Fruit fly (Drosophila melanogaster) whole organism, embryonic: ENCODE measurements around the gene fan.

Experiments used
- Atf3 ChIP-seq: fragments of 200-800 bp; sonication (Bioruptor generic); optimal IDR thresholded peaks from 3 replicates; lab custom pipeline; 2016; ENCODE audit warnings: missing biosample characterization, missing genetic modification characterization
- Awh ChIP-seq: fragments of 200-800 bp; sonication (Bioruptor generic); IDR thresholded peaks from 2 replicates; pipeline ENCODE4, ENCODE4 v1.3.6; 2022; ENCODE audit warnings: missing biosample characterization, missing genetic modification characterization
- B-H1 ChIP-seq: fragments of 200-800 bp; sonication (Bioruptor generic); IDR thresholded peaks from 3 replicates; pipeline ENCODE4 v1.3.6; 2022; ENCODE audit warnings: missing biosample characterization, missing genetic modification characterization
- B-H2 ChIP-seq: fragments of 200-800 bp; sonication (Bioruptor generic); optimal IDR thresholded peaks from 2 replicates; lab custom pipeline; 2018; ENCODE audit warnings: missing biosample characterization, mild to moderate bottlenecking, missing genetic modification characterization
- BEAF-32 ChIP-seq: fragments of 200-800 bp; sonication (Bioruptor generic); optimal IDR thresholded peaks from 3 replicates; lab custom pipeline; 2017; ENCODE audit warnings: missing biosample characterization, missing genetic modification characterization, mild to moderate bottlenecking, moderate library complexity, missing genetic modification reagents
- CG10462 ChIP-seq: fragments of 200-800 bp; sonication (Bioruptor generic); optimal IDR thresholded peaks from 2 replicates; lab custom pipeline; 2016; ENCODE audit warnings: missing biosample characterization, missing genetic modification characterization
- CG11247 ChIP-seq: fragments of 200-800 bp; sonication (Bioruptor generic); IDR thresholded peaks from 2 replicates; pipeline ENCODE4 v1.3.6; 2022; ENCODE audit warnings: missing biosample characterization, missing genetic modification characterization
- CG12769 ChIP-seq: fragments of 200-800 bp; sonication (Bioruptor generic); optimal IDR thresholded peaks from 2 replicates; lab custom pipeline; 2019; ENCODE audit warnings: missing biosample characterization, mild to moderate bottlenecking, missing genetic modification characterization, moderate library complexity
- CG13287 ChIP-seq: fragments of 200-800 bp; sonication (Bioruptor generic); IDR thresholded peaks from 2 replicates; pipeline ENCODE4 v1.3.6; 2022; ENCODE audit warnings: missing biosample characterization, missing genetic modification characterization; ENCODE audit not compliant: partially characterized antibody
- CG13424 ChIP-seq: fragments of 200-800 bp; sonication (Bioruptor generic); optimal IDR thresholded peaks from 2 replicates; lab custom pipeline; 2019; ENCODE audit warnings: missing biosample characterization, mild to moderate bottlenecking, missing genetic modification characterization, moderate library complexity
- CG14710 ChIP-seq: fragments of 200-800 bp; sonication (Bioruptor generic); optimal IDR thresholded peaks from 3 replicates; lab custom pipeline; 2019; ENCODE audit warnings: missing biosample characterization, mild to moderate bottlenecking, missing genetic modification characterization, moderate library complexity
- CG14860 ChIP-seq: fragments of 200-800 bp; sonication (Bioruptor generic); IDR thresholded peaks from 3 replicates; pipeline ENCODE4 v1.3.6; 2022; ENCODE audit warnings: missing biosample characterization, missing genetic modification characterization; ENCODE audit not compliant: partially characterized antibody
- CG17328 ChIP-seq: fragments of 200-800 bp; sonication (Bioruptor generic); IDR thresholded peaks from 2 replicates; pipeline ENCODE4 v1.3.6; 2022; ENCODE audit warnings: missing biosample characterization, missing genetic modification characterization
- CG17829 ChIP-seq: fragments of 200-800 bp; optimal IDR thresholded peaks from 2 replicates; lab custom pipeline; 2019; ENCODE audit warnings: missing biosample characterization, mild to moderate bottlenecking, missing genetic modification characterization, moderate library complexity
- CG2116 ChIP-seq: fragments of 200-800 bp; sonication (Bioruptor generic); optimal IDR thresholded peaks from 3 replicates; lab custom pipeline; 2018; ENCODE audit warnings: missing biosample characterization, mild to moderate bottlenecking, missing genetic modification characterization
- CG31388 ChIP-seq: fragments of 200-800 bp; sonication (Bioruptor generic); optimal IDR thresholded peaks from 2 replicates; lab custom pipeline; 2016; ENCODE audit warnings: missing biosample characterization, missing genetic modification characterization
- CG34376 ChIP-seq: fragments of 200-800 bp; sonication (Bioruptor generic); optimal IDR thresholded peaks from 2 replicates; lab custom pipeline; 2018; ENCODE audit warnings: missing biosample characterization, mild to moderate bottlenecking, missing genetic modification characterization
- CG34422 ChIP-seq: fragments of 200-800 bp; sonication (Bioruptor generic); IDR thresholded peaks from 3 replicates; pipeline ENCODE4 v1.3.6; 2022; ENCODE audit warnings: missing biosample characterization, missing genetic modification characterization
- CG3726 ChIP-seq: fragments of 200-800 bp; sonication (Bioruptor generic); IDR thresholded peaks from 3 replicates; pipeline ENCODE4, ENCODE4 v1.3.6; 2022; ENCODE audit warnings: missing biosample characterization, missing genetic modification characterization
- CG3995 ChIP-seq: fragments of 200-800 bp; sonication (Bioruptor generic); optimal IDR thresholded peaks from 3 replicates; lab custom pipeline; 2016; ENCODE audit warnings: missing biosample characterization, missing genetic modification characterization
- CG42726 ChIP-seq: fragments of 200-800 bp; sonication (Bioruptor generic); IDR thresholded peaks from 2 replicates; pipeline ENCODE4 v1.3.6; 2022; ENCODE audit warnings: missing biosample characterization, missing genetic modification characterization; ENCODE audit not compliant: partially characterized antibody
- CG4404 ChIP-seq: fragments of 200-800 bp; sonication (Bioruptor generic); IDR thresholded peaks from 2 replicates; pipeline ENCODE4 v1.3.6; 2022; ENCODE audit warnings: missing biosample characterization, missing genetic modification characterization
- CG7963 ChIP-seq: fragments of 200-800 bp; sonication (Bioruptor generic); IDR thresholded peaks from 3 replicates; pipeline ENCODE4 v1.3.6; 2022; ENCODE audit warnings: missing biosample characterization, missing genetic modification characterization; ENCODE audit not compliant: partially characterized antibody
- D19A ChIP-seq: fragments of 200-800 bp; optimal IDR thresholded peaks from 3 replicates; lab custom pipeline; 2019; ENCODE audit warnings: missing biosample characterization, mild to moderate bottlenecking, missing genetic modification characterization, moderate library complexity
- Dek ChIP-seq: fragments of 200-800 bp; sonication (Bioruptor generic); optimal IDR thresholded peaks from 3 replicates; lab custom pipeline; 2019; ENCODE audit warnings: missing biosample characterization, mild to moderate bottlenecking, missing genetic modification characterization, moderate library complexity
- Ets65A ChIP-seq: fragments of 200-800 bp; sonication (Bioruptor generic); peaks from one replicate; lab custom pipeline; 2016; ENCODE audit warnings: missing biosample characterization, missing genetic modification characterization
- HLHmδ ChIP-seq: fragments of 200-800 bp; sonication (Bioruptor generic); optimal IDR thresholded peaks from 2 replicates; lab custom pipeline; 2018; ENCODE audit warnings: missing biosample characterization, mild to moderate bottlenecking, missing genetic modification characterization, moderate library complexity
- Hr39 ChIP-seq: fragments of >200 bp; optimal IDR thresholded peaks from 2 replicates; lab custom pipeline; 2017
- Meics ChIP-seq: fragments of 200-800 bp; sonication (Bioruptor generic); optimal IDR thresholded peaks from 2 replicates; lab custom pipeline; 2017; ENCODE audit warnings: missing biosample characterization, mild to moderate bottlenecking, missing genetic modification characterization
- Myb ChIP-seq: fragments of 200-800 bp; sonication (Bioruptor generic); optimal IDR thresholded peaks from 2 replicates; lab custom pipeline; 2016; ENCODE audit warnings: missing biosample characterization, missing genetic modification characterization
- Optix ChIP-seq: fragments of 200-800 bp; sonication (Bioruptor generic); IDR thresholded peaks from 3 replicates; pipeline ENCODE4 v1.3.6; 2022; ENCODE audit warnings: missing biosample characterization, missing genetic modification characterization
- Side ChIP-seq: fragments of 200-800 bp; sonication (Bioruptor generic); optimal IDR thresholded peaks from 2 replicates; lab custom pipeline; 2016; ENCODE audit warnings: missing biosample characterization, missing genetic modification characterization
- az2 ChIP-seq: fragments of 200-800 bp; sonication (Bioruptor generic); optimal IDR thresholded peaks from 3 replicates; lab custom pipeline; 2016; ENCODE audit warnings: missing biosample characterization, missing genetic modification characterization
- bbx ChIP-seq: fragments of 200-800 bp; sonication (Bioruptor generic); IDR thresholded peaks from 2 replicates; pipeline ENCODE4 v1.3.6; 2022; ENCODE audit warnings: missing biosample characterization, missing genetic modification characterization; ENCODE audit not compliant: partially characterized antibody
- cad ChIP-seq: fragments of >200 bp; optimal IDR thresholded peaks from 2 replicates; lab custom pipeline; 2017; ENCODE audit warnings: missing biosample characterization, missing genetic modification characterization
- cas ChIP-seq: fragments of 200-800 bp; sonication (Bioruptor generic); IDR thresholded peaks from 2 replicates; pipeline ENCODE4 v1.3.6; 2022; ENCODE audit warnings: missing biosample characterization, missing genetic modification characterization
- ci ChIP-seq: fragments of 200-800 bp; sonication (Bioruptor generic); IDR thresholded peaks from 3 replicates; pipeline ENCODE4 v1.3.6; 2022; ENCODE audit warnings: missing biosample characterization, missing genetic modification characterization
- disco-r ChIP-seq: fragments of 200-800 bp; sonication (Bioruptor generic); optimal IDR thresholded peaks from 2 replicates; lab custom pipeline; 2016; ENCODE audit warnings: missing biosample characterization, missing genetic modification characterization
- esg ChIP-seq: fragments of 200-800 bp; sonication (Bioruptor generic); conservative IDR thresholded peaks from 2 replicates; pipeline ENCODE4 v1.3.6; 2022; ENCODE audit warnings: missing biosample characterization, missing genetic modification characterization
- eve ChIP-seq, 2 experiments: fragments of >200 bp; optimal IDR thresholded peaks; 2 replicates each; lab custom pipeline; 2017; ENCODE audit warnings: missing biosample characterization in 2 of 2, missing genetic modification characterization in 2 of 2
- ftz-f1 ChIP-seq: fragments of 200-800 bp; sonication (Bioruptor generic); optimal IDR thresholded peaks from 2 replicates; lab custom pipeline; 2016; ENCODE audit warnings: missing biosample characterization, missing genetic modification characterization
- gt ChIP-seq: fragments of 200-800 bp; sonication (Bioruptor generic); IDR thresholded peaks from 2 replicates; pipeline ENCODE4 v1.3.6; 2022; ENCODE audit warnings: missing biosample characterization, missing genetic modification characterization
- insv ChIP-seq, 2 experiments: fragments of 200-800 bp; sonication (Bioruptor generic); optimal IDR thresholded peaks; 3 replicates each; lab custom pipeline; 2016 to 2018; ENCODE audit warnings: missing biosample characterization in 2 of 2, missing genetic modification characterization in 2 of 2
- klu ChIP-seq: fragments of 200-800 bp; sonication (Bioruptor generic); IDR thresholded peaks from 2 replicates; pipeline ENCODE4 v1.3.6; 2022; ENCODE audit warnings: missing biosample characterization, missing genetic modification characterization
- lbe ChIP-seq: fragments of 200-800 bp; sonication (Bioruptor generic); optimal IDR thresholded peaks from 2 replicates; lab custom pipeline; 2016; ENCODE audit warnings: missing biosample characterization, mild to moderate bottlenecking, missing genetic modification characterization
- lmd ChIP-seq: fragments of 200-800 bp; sonication (Bioruptor generic); IDR thresholded peaks from 2 replicates; pipeline ENCODE4 v1.3.6; 2022; ENCODE audit warnings: missing biosample characterization, missing genetic modification characterization
- nerfin-2 ChIP-seq: fragments of 200-800 bp; sonication (Bioruptor generic); IDR thresholded peaks from 2 replicates; pipeline ENCODE4 v1.3.6; 2022; ENCODE audit warnings: missing biosample characterization, missing genetic modification characterization; ENCODE audit not compliant: partially characterized antibody
- pnt ChIP-seq: fragments of 200-800 bp; sonication (Bioruptor generic); optimal IDR thresholded peaks from 3 replicates; lab custom pipeline; 2016; ENCODE audit warnings: missing biosample characterization, missing genetic modification characterization
- slou ChIP-seq: fragments of 200-800 bp; sonication (Bioruptor generic); optimal IDR thresholded peaks from 3 replicates; lab custom pipeline; 2016; ENCODE audit warnings: missing biosample characterization, missing genetic modification characterization
- tio ChIP-seq: fragments of 200-800 bp; sonication (Bioruptor generic); optimal IDR thresholded peaks from 2 replicates; lab custom pipeline; 2017; ENCODE audit warnings: missing biosample characterization, missing genetic modification characterization, inconsistent platforms
- zfh1 ChIP-seq: fragments of 200-800 bp; sonication (Bioruptor generic); IDR thresholded peaks from 3 replicates; pipeline ENCODE4 v1.3.6; 2022; ENCODE audit warnings: missing biosample characterization, missing genetic modification characterization
- zfh2 ChIP-seq: fragments of 200-800 bp; sonication (Bioruptor generic); optimal IDR thresholded peaks from 2 replicates; lab custom pipeline; 2016; ENCODE audit warnings: missing biosample characterization, missing genetic modification characterization

fan gene

DNA sequence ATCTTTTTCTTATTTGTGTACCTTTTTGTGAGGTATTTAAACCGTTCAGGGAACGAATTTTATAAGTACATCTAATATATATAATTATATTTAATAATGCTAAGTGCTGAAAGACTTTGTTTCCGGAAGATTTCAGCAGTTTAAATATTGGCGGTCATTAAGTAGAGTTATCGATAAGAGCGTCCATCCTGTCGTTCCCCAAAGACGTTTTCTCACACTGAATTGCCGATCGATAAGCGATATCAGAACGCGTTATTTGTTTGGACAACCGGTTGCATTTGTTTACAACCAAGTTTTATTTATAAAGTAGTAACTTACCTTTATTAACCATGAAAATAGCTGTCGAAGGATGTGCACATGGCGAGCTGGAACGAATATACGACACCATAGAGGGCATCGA, 12.7 kb downstream of the fan start, which contains the start of gene ldbr:
ldbr (plus strand) TSS at position 238 of the 400 bp plus-strand sequence.
- TF ChIP-seq cad (GFP tag; lab: Kevin White, UChicago), result no peak
- TF ChIP-seq Awh (GFP tag; lab: Robert Waterston, UW), result no peak
- no peak for TF ChIP-seq CG4404 (GFP tag; lab: Robert Waterston, UW)
- no peak for TF ChIP-seq B-H1 (GFP tag; lab: Robert Waterston, UW)
- no peak for TF ChIP-seq pnt (GFP tag; lab: Kevin White, UChicago)
- TF ChIP-seq Ets65A (GFP tag; lab: Kevin White, UChicago), result no peak
- no peak for TF ChIP-seq eve (GFP tag; optimal IDR thresholded peaks at IDR 0.05; lab: Kevin White, UChicago)
- no peak for TF ChIP-seq CG31388 (GFP tag; lab: Kevin White, UChicago)
- TF ChIP-seq cas (GFP tag; lab: Robert Waterston, UW), result no peak
- no peak for TF ChIP-seq CG3726 (GFP tag; lab: Robert Waterston, UW)
- TF ChIP-seq Side (GFP tag; lab: Kevin White, UChicago), result no peak
- TF ChIP-seq bbx, result peak; percentile 65; the same call in 1 of the 2 replicates
- TF ChIP-seq ci (GFP tag; lab: Robert Waterston, UW), result 0 out of 3 replicates have a peak, but pooled peaks have one; percentile 29
- no peak for TF ChIP-seq Atf3 (GFP tag; lab: Kevin White, UChicago)
- no peak for TF ChIP-seq disco-r
- TF ChIP-seq CG10462, result no peak
- peak; percentile 52; the same call in 1 of the 2 replicates for TF ChIP-seq nerfin-2 (GFP tag; lab: Robert Waterston, UW)
- no peak for TF ChIP-seq CG17829 (tag; lab: Kevin White, UChicago)
- TF ChIP-seq Myb (GFP tag; lab: Kevin White, UChicago), result no peak
- no peak for TF ChIP-seq Dek
- peak; percentile 36 for TF ChIP-seq CG14710
- TF ChIP-seq CG12769 (tag; lab: Kevin White, UChicago), result no peak
- no peak for TF ChIP-seq Meics
- peak; percentile 38 for TF ChIP-seq BEAF-32 (GFP tag; lab: Kevin White, UChicago)
- 0 out of 3 replicates have a peak, but pooled peaks have one; percentile 33 for TF ChIP-seq CG14860
- peak; percentile 61 for TF ChIP-seq CG13287 (GFP tag; lab: Robert Waterston, UW)
- peak in 1 of 2 experiments; percentile 26 for TF ChIP-seq insv (GFP tag; optimal IDR thresholded peaks at IDR 0.05; lab: Kevin White, UChicago)
- TF ChIP-seq HLHmδ (GFP tag; lab: Kevin White, UChicago), result no peak
- TF ChIP-seq zfh2 (GFP tag; lab: Kevin White, UChicago), result no peak
- TF ChIP-seq B-H2 (GFP tag; lab: Kevin White, UChicago), result peak; percentile 64
- TF ChIP-seq D19A (tag; lab: Kevin White, UChicago), result no peak
- no peak for TF ChIP-seq CG11247 (GFP tag; lab: Robert Waterston, UW)
- TF ChIP-seq slou (GFP tag; lab: Kevin White, UChicago), result no peak
- no peak for TF ChIP-seq CG42726 (GFP tag; lab: Robert Waterston, UW)
- no peak for TF ChIP-seq CG3995 (GFP tag; lab: Kevin White, UChicago)
- peak; percentile 3 for TF ChIP-seq CG13424 (tag; lab: Kevin White, UChicago)
- TF ChIP-seq lbe, result peak; percentile 74
- TF ChIP-seq zfh1 (GFP tag; lab: Robert Waterston, UW), result no peak
- peak; percentile 36; the same call in 1 of the 3 replicates for TF ChIP-seq CG34422 (GFP tag; lab: Robert Waterston, UW)
- TF ChIP-seq Hr39 (lab: Kevin White, UChicago), result no peak
- TF ChIP-seq az2 (GFP tag; lab: Kevin White, UChicago), result no peak
- peak; percentile 87 for TF ChIP-seq CG2116 (GFP tag; lab: Kevin White, UChicago)
- TF ChIP-seq tio (GFP tag; lab: Kevin White, UChicago), result no peak
- no peak for TF ChIP-seq klu (GFP tag; lab: Robert Waterston, UW)
- TF ChIP-seq ftz-f1, result no peak
- TF ChIP-seq lmd, result no peak
- no peak for TF ChIP-seq esg (GFP tag; lab: Robert Waterston, UW)
- no peak for TF ChIP-seq Optix (GFP tag; lab: Robert Waterston, UW)
- peak; percentile 34 for TF ChIP-seq CG34376 (GFP tag; lab: Kevin White, UChicago)
- TF ChIP-seq CG7963 (GFP tag; lab: Robert Waterston, UW), result peak; percentile 56
- no peak for TF ChIP-seq gt
- TF ChIP-seq CG17328 (GFP tag; lab: Robert Waterston, UW), result no peak
